Worm (Caenorhabditis elegans) whole organism, midembryonic: ENCODE results near the gene hizr-1.

Source experiments
- T22C8.4 ChIP-seq: fragments of 200-800 bp; sonication (Bioruptor generic); IDR thresholded peaks from 2 replicates; pipeline ENCODE4 v1.3.6; 2022; ENCODE audit warnings: missing genetic modification characterization, missing compliant biosample characterization
- cog-1 ChIP-seq: sonication (generic microtip); optimal IDR thresholded peaks from 2 replicates; lab custom pipeline; 2016; ENCODE audit warnings: missing genetic modification characterization, missing compliant biosample characterization
- flt-1 ChIP-seq: fragments of 200-800 bp; sonication (Bioruptor generic); IDR thresholded peaks from 2 replicates; pipeline ENCODE4 v1.3.6; 2022; ENCODE audit warnings: missing genetic modification characterization, missing compliant biosample characterization
- med-1 ChIP-seq: sonication (generic microtip); optimal IDR thresholded peaks from 2 replicates; lab custom pipeline; 2017; ENCODE audit warnings: missing genetic modification characterization, mild to moderate bottlenecking, missing compliant biosample characterization, antibody characterized with exemption, missing genetic modification reagents; ENCODE audit not compliant: insufficient read depth
- ref-1 ChIP-seq: fragments of 200-800 bp; sonication (Bioruptor generic); conservative IDR thresholded peaks from 2 replicates; pipeline ENCODE4 v1.3.6; 2022; ENCODE audit warnings: missing genetic modification reagents, missing genetic modification characterization, missing compliant biosample characterization
- tab-1 ChIP-seq: fragments of 200-800 bp; sonication (Bioruptor generic); IDR thresholded peaks from 2 replicates; pipeline ENCODE4 v1.3.6; 2022; ENCODE audit warnings: missing genetic modification characterization, missing compliant biosample characterization
- ztf-23 ChIP-seq: fragments of 200-800 bp; sonication (Bioruptor generic); IDR thresholded peaks from 2 replicates; pipeline ENCODE4 v1.3.6; 2022; ENCODE audit warnings: missing genetic modification reagents, missing genetic modification characterization, missing compliant biosample characterization
- ztf-29 ChIP-seq: fragments of 200-800 bp; sonication (Bioruptor generic); IDR thresholded peaks from 2 replicates; pipeline ENCODE4 v1.3.6; 2022; ENCODE audit warnings: missing genetic modification reagents, missing genetic modification characterization, missing compliant biosample characterization

- TF ChIP-seq ref-1 (GFP tag; lab: Robert Waterston, UW) = no peak
- TF ChIP-seq flt-1 (GFP tag; lab: Robert Waterston, UW) = no peak
- TF ChIP-seq ztf-23 (GFP tag; lab: Robert Waterston, UW) = no peak
- no peak for TF ChIP-seq T22C8.4 (GFP tag; lab: Robert Waterston, UW)
- TF ChIP-seq cog-1 (tag; lab: Kevin White, UChicago) = no peak
- TF ChIP-seq ztf-29 (GFP tag; lab: Robert Waterston, UW) = no peak
- TF ChIP-seq tab-1 (GFP tag; lab: Robert Waterston, UW) = no peak
- TF ChIP-seq med-1 (GFP tag; lab: Kevin White, UChicago) = no peak
These were observed 5.1 kb downstream of the hizr-1 start for ce11 chrX:11323225-11323624.
